Fruit fly (Drosophila melanogaster) whole organism, prepupa: ENCODE measurements around the gene Fur2.
A peak's percentile ranks its signal among the peaks of the same experiment; 100 is the strongest.

ENCODE experiments used
- CG10631 ChIP-seq: fragments of 200-800 bp; sonication (Bioruptor generic); optimal IDR thresholded peaks from 2 replicates; lab custom pipeline; 2016; ENCODE audit warnings: missing biosample characterization, missing genetic modification characterization
- CG10669 ChIP-seq: fragments of 200-800 bp; sonication (Bioruptor generic); optimal IDR thresholded peaks from 3 replicates; lab custom pipeline; 2018; ENCODE audit warnings: missing biosample characterization, mild to moderate bottlenecking, missing genetic modification characterization, moderate library complexity
- CG11294 ChIP-seq: fragments of 200-800 bp; sonication (Bioruptor generic); IDR thresholded peaks from 2 replicates; pipeline ENCODE4 v1.3.6; 2022; ENCODE audit warnings: missing biosample characterization, missing genetic modification characterization
- CG11762 ChIP-seq: fragments of 200-800 bp; sonication (Bioruptor generic); optimal IDR thresholded peaks from 3 replicates; lab custom pipeline; 2016; ENCODE audit warnings: missing biosample characterization, missing genetic modification characterization; ENCODE audit not compliant: insufficient read depth
- CG11902 ChIP-seq: fragments of 200-800 bp; sonication (Bioruptor generic); optimal IDR thresholded peaks from 3 replicates; lab custom pipeline; 2016; ENCODE audit warnings: missing biosample characterization, missing genetic modification characterization
- CG15336 ChIP-seq: fragments of 200-800 bp; sonication (Bioruptor generic); IDR thresholded peaks from 2 replicates; pipeline ENCODE4 v1.3.6; 2022; ENCODE audit warnings: missing biosample characterization, missing genetic modification characterization
- CG1621 ChIP-seq: fragments of 200-800 bp; sonication (Bioruptor generic); optimal IDR thresholded peaks from 3 replicates; lab custom pipeline; 2018; ENCODE audit warnings: missing biosample characterization, mild to moderate bottlenecking, missing genetic modification characterization
- CG3032 ChIP-seq: fragments of 200-800 bp; optimal IDR thresholded peaks from 2 replicates; lab custom pipeline; 2019; ENCODE audit warnings: missing biosample characterization, mild to moderate bottlenecking, missing genetic modification characterization, moderate library complexity
- CG31627 ChIP-seq: fragments of 200-800 bp; sonication (Bioruptor generic); optimal IDR thresholded peaks from 3 replicates; lab custom pipeline; 2016; ENCODE audit warnings: missing biosample characterization, missing genetic modification characterization
- CG32006 ChIP-seq: fragments of 200-800 bp; sonication (Bioruptor generic); optimal IDR thresholded peaks from 3 replicates; lab custom pipeline; 2017; ENCODE audit warnings: missing biosample characterization, mild to moderate bottlenecking, missing genetic modification characterization
- CG34406 ChIP-seq: fragments of 200-800 bp; sonication (Bioruptor generic); optimal IDR thresholded peaks from 3 replicates; lab custom pipeline; 2016; ENCODE audit warnings: missing biosample characterization, missing genetic modification characterization
- CG3919 ChIP-seq: fragments of 200-800 bp; sonication (Bioruptor generic); optimal IDR thresholded peaks from 3 replicates; lab custom pipeline; 2016; ENCODE audit warnings: missing biosample characterization, missing genetic modification characterization
- CG4318 ChIP-seq: fragments of 200-800 bp; sonication (Bioruptor generic); optimal IDR thresholded peaks from 3 replicates; lab custom pipeline; 2017; ENCODE audit warnings: missing biosample characterization, mild to moderate bottlenecking, missing genetic modification characterization
- CG6163 ChIP-seq: fragments of 200-800 bp; sonication (Bioruptor generic); IDR thresholded peaks from 3 replicates; pipeline ENCODE4 v1.3.6; 2022; ENCODE audit warnings: missing biosample characterization, missing genetic modification characterization
- CG6276 ChIP-seq: fragments of 200-800 bp; sonication (Bioruptor generic); optimal IDR thresholded peaks from 2 replicates; lab custom pipeline; 2017; ENCODE audit warnings: missing biosample characterization, mild to moderate bottlenecking, missing genetic modification characterization
- CG6792 ChIP-seq: fragments of 200-800 bp; sonication (Bioruptor generic); optimal IDR thresholded peaks from 3 replicates; lab custom pipeline; 2016; ENCODE audit warnings: missing biosample characterization, missing genetic modification characterization
- CG6854 ChIP-seq: fragments of 200-800 bp; sonication (Bioruptor generic); optimal IDR thresholded peaks from 2 replicates; lab custom pipeline; 2017; ENCODE audit warnings: missing biosample characterization, mild to moderate bottlenecking, missing genetic modification characterization
- CG8119 ChIP-seq: fragments of 200-800 bp; sonication (Bioruptor generic); IDR thresholded peaks from 3 replicates; pipeline ENCODE4 v1.3.6; 2022; ENCODE audit warnings: missing biosample characterization, missing genetic modification characterization
- CG8319 ChIP-seq: fragments of 200-800 bp; sonication (Bioruptor generic); optimal IDR thresholded peaks from 3 replicates; lab custom pipeline; 2016; ENCODE audit warnings: missing biosample characterization, missing genetic modification characterization
- CG8632 ChIP-seq: fragments of 200-800 bp; sonication (Bioruptor generic); optimal IDR thresholded peaks from 3 replicates; lab custom pipeline; 2016; ENCODE audit warnings: missing biosample characterization, missing genetic modification characterization
- Eip78C ChIP-seq: fragments of 200-800 bp; sonication (Bioruptor generic); peaks from one replicate; lab custom pipeline; 2016; ENCODE audit warnings: missing biosample characterization, missing genetic modification characterization
- Eip93F ChIP-seq: fragments of 200-800 bp; sonication (Bioruptor generic); optimal IDR thresholded peaks from 2 replicates; lab custom pipeline; 2016; ENCODE audit warnings: missing biosample characterization, mild to moderate bottlenecking, missing genetic modification characterization
- Ets21C ChIP-seq: fragments of 200-800 bp; sonication (Bioruptor generic); optimal IDR thresholded peaks from 3 replicates; lab custom pipeline; 2016; ENCODE audit warnings: missing biosample characterization, missing genetic modification characterization
- Gug ChIP-seq: fragments of 200-800 bp; sonication (Bioruptor generic); IDR thresholded peaks from 2 replicates; pipeline ENCODE4 v1.3.6; 2022; ENCODE audit warnings: missing biosample characterization, missing genetic modification characterization
- Hr38 ChIP-seq: sonication (Bioruptor generic); optimal IDR thresholded peaks from 2 replicates; lab custom pipeline; 2016; ENCODE audit warnings: missing biosample characterization, missing genetic modification characterization
- Hr39 ChIP-seq: fragments of 200-800 bp; sonication (Bioruptor generic); optimal IDR thresholded peaks from 2 replicates; lab custom pipeline; 2016; ENCODE audit warnings: missing biosample characterization, missing genetic modification characterization
- Hr4 ChIP-seq: fragments of 200-800 bp; sonication (Bioruptor generic); optimal IDR thresholded peaks from 3 replicates; lab custom pipeline; 2016; ENCODE audit warnings: missing biosample characterization, missing genetic modification characterization
- Lpt ChIP-seq: fragments of 200-800 bp; sonication (Bioruptor generic); optimal IDR thresholded peaks from 3 replicates; lab custom pipeline; 2016; ENCODE audit warnings: missing biosample characterization, missing genetic modification characterization
- Met ChIP-seq: fragments of 200-800 bp; sonication (Bioruptor generic); optimal IDR thresholded peaks from 3 replicates; lab custom pipeline; 2016; ENCODE audit warnings: missing biosample characterization, missing genetic modification characterization
- Sox14 ChIP-seq: fragments of 200-800 bp; sonication (Bioruptor generic); optimal IDR thresholded peaks from 3 replicates; lab custom pipeline; 2016; ENCODE audit warnings: missing biosample characterization, missing genetic modification characterization
- Sox15 ChIP-seq: fragments of 200-800 bp; sonication (Bioruptor generic); optimal IDR thresholded peaks from 3 replicates; lab custom pipeline; 2016; ENCODE audit warnings: missing biosample characterization, missing genetic modification characterization
- achi ChIP-seq: fragments of 200-800 bp; sonication (Bioruptor generic); optimal IDR thresholded peaks from 3 replicates; lab custom pipeline; 2016; ENCODE audit warnings: missing biosample characterization, missing genetic modification characterization
- acj6 ChIP-seq: fragments of 200-800 bp; sonication (Bioruptor generic); optimal IDR thresholded peaks from 3 replicates; lab custom pipeline; 2016; ENCODE audit warnings: missing biosample characterization, missing genetic modification characterization
- cyc ChIP-seq: fragments of 200-800 bp; sonication (Bioruptor generic); optimal IDR thresholded peaks from 3 replicates; lab custom pipeline; 2016; ENCODE audit warnings: missing biosample characterization, missing genetic modification characterization
- dac ChIP-seq: fragments of 200-800 bp; sonication (Bioruptor generic); optimal IDR thresholded peaks from 2 replicates; lab custom pipeline; 2017; ENCODE audit warnings: missing biosample characterization, mild to moderate bottlenecking, missing genetic modification characterization
- dsx ChIP-seq: fragments of 200-800 bp; optimal IDR thresholded peaks from 3 replicates; lab custom pipeline; 2019; ENCODE audit warnings: missing biosample characterization, mild to moderate bottlenecking, missing genetic modification characterization, moderate library complexity; ENCODE audit not compliant: poor library complexity, severe bottlenecking
- eg ChIP-seq: fragments of 200-800 bp; sonication (Bioruptor generic); IDR thresholded peaks from 3 replicates; pipeline ENCODE4 v1.3.6; 2022; ENCODE audit warnings: missing biosample characterization, missing genetic modification characterization
- esn ChIP-seq: fragments of 200-800 bp; sonication (Bioruptor generic); optimal IDR thresholded peaks from 2 replicates; lab custom pipeline; 2016; ENCODE audit warnings: missing biosample characterization, mild to moderate bottlenecking, missing genetic modification characterization, moderate library complexity
- fd59A ChIP-seq: fragments of 200-800 bp; sonication (Bioruptor generic); optimal IDR thresholded peaks from 2 replicates; lab custom pipeline; 2017; ENCODE audit warnings: missing biosample characterization, mild to moderate bottlenecking, missing genetic modification characterization, missing genetic modification reagents
- fd85E ChIP-seq: fragments of 200-800 bp; sonication (Bioruptor generic); optimal IDR thresholded peaks from 3 replicates; lab custom pipeline; 2016; ENCODE audit warnings: missing biosample characterization, missing genetic modification characterization
- lz ChIP-seq: fragments of 200-800 bp; sonication (Bioruptor generic); optimal IDR thresholded peaks from 3 replicates; lab custom pipeline; 2016; ENCODE audit warnings: missing biosample characterization, missing genetic modification characterization
- net ChIP-seq: fragments of 200-800 bp; sonication (Bioruptor generic); optimal IDR thresholded peaks from 3 replicates; lab custom pipeline; 2016; ENCODE audit warnings: missing biosample characterization, missing genetic modification characterization
- pdm3 ChIP-seq: fragments of 200-800 bp; sonication (Bioruptor generic); optimal IDR thresholded peaks from 3 replicates; lab custom pipeline; 2016; ENCODE audit warnings: missing biosample characterization, missing genetic modification characterization
- salr ChIP-seq, 2 experiments: fragments of 200-800 bp; sonication (Bioruptor generic); optimal IDR thresholded peaks; 3 replicates each; lab custom pipeline; 2016 to 2018; ENCODE audit warnings: missing biosample characterization in 2 of 2, missing genetic modification characterization in 2 of 2, mild to moderate bottlenecking in 1 of 2
- spab ChIP-seq: fragments of 200-800 bp; sonication (Bioruptor generic); optimal IDR thresholded peaks from 2 replicates; lab custom pipeline; 2017; ENCODE audit warnings: missing biosample characterization, mild to moderate bottlenecking, missing genetic modification characterization, missing genetic modification reagents
- ss ChIP-seq, 2 experiments: fragments of 200-800 bp; sonication (Bioruptor generic); optimal IDR thresholded peaks; 2 replicates in 1 of 2; 3 replicates in 1 of 2; lab custom pipeline; 2017 to 2018; ENCODE audit warnings: mild to moderate bottlenecking in 2 of 2, missing biosample characterization in 2 of 2, missing genetic modification characterization in 2 of 2, moderate library complexity in 1 of 2
- svp ChIP-seq: fragments of 200-800 bp; sonication (Bioruptor generic); peaks from one replicate; lab custom pipeline; 2016; ENCODE audit warnings: missing biosample characterization, missing genetic modification characterization
- vri ChIP-seq: fragments of 200-800 bp; sonication (Bioruptor generic); optimal IDR thresholded peaks from 3 replicates; lab custom pipeline; 2016; ENCODE audit warnings: missing biosample characterization, mild to moderate bottlenecking, missing genetic modification characterization

Gene Fur2

dm6 chrX:16391397-16391796 is 18.5 kb downstream of the Fur2 start, which contains the start of the genes TH1 and mei-41:
TSS of gene TH1 (minus strand) at chrX:16391438.
TSS of gene mei-41 (plus strand) at chrX:16391698.
- TF ChIP-seq Hr4 (no peak), Gug (GFP tag; lab: Robert Waterston, UW) (peak; percentile 93), salr (GFP tag; optimal IDR thresholded peaks at IDR 0.05; lab: Kevin White, UChicago) (peak in 1 of 2 experiments; percentile 65), acj6 (GFP tag; lab: Kevin White, UChicago) (peak; percentile 80), eg (GFP tag; lab: Robert Waterston, UW) (peak; percentile 95), Sox15 (GFP tag; lab: Kevin White, UChicago) (peak; percentile 75), cyc (GFP tag; lab: Kevin White, UChicago) (peak; percentile 70), ss (GFP tag; optimal IDR thresholded peaks at IDR 0.05; lab: Kevin White, UChicago) (no peak), CG1621 (no peak), CG4318 (GFP tag; lab: Kevin White, UChicago) (peak; percentile 74), fd59A (GFP tag; lab: Kevin White, UChicago) (peak; percentile 58), pdm3 (GFP tag; lab: Kevin White, UChicago) (no peak), dsx (GFP tag; lab: Kevin White, UChicago) (no peak), CG11902 (GFP tag; lab: Kevin White, UChicago) (peak; percentile 70), Sox14 (no peak), CG11294 (GFP tag; lab: Robert Waterston, UW) (peak; percentile 87), CG34406 (GFP tag; lab: Kevin White, UChicago) (peak; percentile 75), dac (GFP tag; lab: Kevin White, UChicago) (peak; percentile 71), CG15336 (peak; percentile 86), CG10631 (peak; percentile 84), CG6163 (peak; percentile 91), CG32006 (GFP tag; lab: Kevin White, UChicago) (peak; percentile 85), spab (GFP tag; lab: Kevin White, UChicago) (no peak), vri (GFP tag; lab: Kevin White, UChicago) (no peak), Hr38 (GFP tag; lab: Kevin White, UChicago) (no peak), Eip78C (no peak), CG3032 (tag; lab: Kevin White, UChicago) (peak; percentile 90), CG8119 (peak; percentile 84), Lpt (GFP tag; lab: Kevin White, UChicago) (peak; percentile 58), CG8632 (GFP tag; lab: Kevin White, UChicago) (peak; percentile 67), CG3919 (GFP tag; lab: Kevin White, UChicago) (no peak), CG11762 (peak; percentile 16), CG31627 (GFP tag; lab: Kevin White, UChicago) (peak; percentile 74), esn (GFP tag; lab: Kevin White, UChicago) (peak; percentile 80), Eip93F (GFP tag; lab: Kevin White, UChicago) (peak; percentile 49), lz (GFP tag; lab: Kevin White, UChicago) (peak; percentile 81)

dm6 chrX:16403811-16404420 is 31.0 kb downstream of the Fur2 start:
- TF ChIP-seq CG6792 (GFP tag; lab: Kevin White, UChicago) (peak; percentile 68), Eip93F (GFP tag; lab: Kevin White, UChicago) (peak; percentile 45), svp (GFP tag; lab: Kevin White, UChicago) (peak; percentile 86), CG6854 (GFP tag; lab: Kevin White, UChicago) (no peak), CG8632 (GFP tag; lab: Kevin White, UChicago) (peak; percentile 66), CG8119 (peak; percentile 84), dac (GFP tag; lab: Kevin White, UChicago) (peak; percentile 38), achi (GFP tag; lab: Kevin White, UChicago) (no peak), CG15336 (peak; percentile 90), CG32006 (GFP tag; lab: Kevin White, UChicago) (peak; percentile 79), fd85E (GFP tag; lab: Kevin White, UChicago) (no peak), Met (GFP tag; lab: Kevin White, UChicago) (no peak), CG11294 (GFP tag; lab: Robert Waterston, UW) (peak; percentile 79), CG8319 (peak; percentile 31), CG1621 (no peak), Hr39 (no peak), lz (GFP tag; lab: Kevin White, UChicago) (no peak), Ets21C (GFP tag; lab: Kevin White, UChicago) (peak; percentile 24), CG3919 (GFP tag; lab: Kevin White, UChicago) (peak; percentile 74), acj6 (GFP tag; lab: Kevin White, UChicago) (no peak), dsx (GFP tag; lab: Kevin White, UChicago) (no peak), CG10669 (no peak), net (GFP tag; lab: Kevin White, UChicago) (peak; percentile 73), CG6276 (no peak), CG31627 (GFP tag; lab: Kevin White, UChicago) (peak; percentile 46), Sox14 (no peak)
